Fruit fly (Drosophila melanogaster) whole organism, wandering third instar larva: ENCODE measurements around the gene Dbp73D.
A peak's percentile ranks its signal among the peaks of the same experiment; 100 is the strongest.

Experiments
- Abd-B ChIP-seq: fragments of >200 bp; optimal IDR thresholded peaks from 2 replicates; lab custom pipeline; 2017; ENCODE audit warnings: missing biosample characterization, missing genetic modification characterization
- CG32264 ChIP-seq: fragments of 200-800 bp; sonication (Bioruptor generic); optimal IDR thresholded peaks from 2 replicates; lab custom pipeline; 2016; ENCODE audit warnings: missing biosample characterization, missing genetic modification characterization
- CG9705 ChIP-seq: fragments of 200-800 bp; sonication (Bioruptor generic); optimal IDR thresholded peaks from 2 replicates; lab custom pipeline; 2018; ENCODE audit warnings: missing biosample characterization, mild to moderate bottlenecking, missing genetic modification characterization
- CrebA ChIP-seq: fragments of 200-800 bp; sonication (Bioruptor generic); optimal IDR thresholded peaks from 2 replicates; lab custom pipeline; 2016; ENCODE audit warnings: missing biosample characterization, mild to moderate bottlenecking, missing genetic modification characterization, borderline replicate concordance
- GATAd ChIP-seq: sonication (Bioruptor generic); optimal IDR thresholded peaks from 2 replicates; lab custom pipeline; 2016; ENCODE audit warnings: missing biosample characterization, missing genetic modification characterization
- HLH106 ChIP-seq: fragments of 200-800 bp; optimal IDR thresholded peaks from 3 replicates; lab custom pipeline; 2019; ENCODE audit warnings: missing biosample characterization, mild to moderate bottlenecking, missing genetic modification characterization, moderate library complexity
- Hnf4 ChIP-seq: fragments of 200-800 bp; sonication (Bioruptor generic); optimal IDR thresholded peaks from 2 replicates; lab custom pipeline; 2016; ENCODE audit warnings: missing biosample characterization, mild to moderate bottlenecking, missing genetic modification characterization
- Hr83 ChIP-seq: fragments of 200-300 bp; sonication (Bioruptor generic); optimal IDR thresholded peaks from 2 replicates; lab custom pipeline; 2016; ENCODE audit warnings: missing biosample characterization, mild to moderate bottlenecking, missing genetic modification characterization, moderate library complexity; ENCODE audit not compliant: poor library complexity, severe bottlenecking
- Jra ChIP-seq: sonication (Bioruptor generic); optimal IDR thresholded peaks from 2 replicates; lab custom pipeline; 2016; ENCODE audit warnings: missing biosample characterization, missing genetic modification characterization
- Mio ChIP-seq: sonication (Bioruptor generic); optimal IDR thresholded peaks from 2 replicates; lab custom pipeline; 2016; ENCODE audit warnings: missing biosample characterization, missing genetic modification characterization
- Myc ChIP-seq: fragments of >200 bp; optimal IDR thresholded peaks from 2 replicates; lab custom pipeline; 2017
- N ChIP-seq: fragments of >200 bp; optimal IDR thresholded peaks from 2 replicates; lab custom pipeline; 2018; ENCODE audit warnings: missing biosample characterization, missing external identifiers, missing genetic modification characterization
- OdsH ChIP-seq: fragments of 200-800 bp; sonication (Bioruptor generic); optimal IDR thresholded peaks from 2 replicates; lab custom pipeline; 2016; ENCODE audit warnings: missing biosample characterization, mild to moderate bottlenecking, missing genetic modification characterization
- Rel ChIP-seq, 2 experiments: fragments of 200-800 bp; sonication (Bioruptor generic) in 1 of 2; optimal IDR thresholded peaks; 2 replicates in 1 of 2; 3 replicates in 1 of 2; lab custom pipeline; 2016 to 2019; ENCODE audit warnings: mild to moderate bottlenecking in 2 of 2, missing biosample characterization in 2 of 2, missing genetic modification characterization in 2 of 2, moderate library complexity in 1 of 2
- Sp1 ChIP-seq: fragments of 200-800 bp; sonication (Bioruptor generic); optimal IDR thresholded peaks from 3 replicates; lab custom pipeline; 2019; ENCODE audit warnings: missing biosample characterization, mild to moderate bottlenecking, missing genetic modification characterization, moderate library complexity
- Vsx2 ChIP-seq: fragments of 200-300, 225-300 bp; sonication (Bioruptor generic); optimal IDR thresholded peaks from 2 replicates; lab custom pipeline; 2018; ENCODE audit warnings: missing biosample characterization, missing genetic modification characterization; ENCODE audit not compliant: partially characterized antibody
- br ChIP-seq: fragments of 200-800 bp; sonication (Bioruptor generic); optimal IDR thresholded peaks from 2 replicates; lab custom pipeline; 2016; ENCODE audit warnings: missing biosample characterization, missing genetic modification characterization
- brk ChIP-seq: fragments of 200-800 bp; sonication (Bioruptor generic); optimal IDR thresholded peaks from 2 replicates; lab custom pipeline; 2016; ENCODE audit warnings: missing biosample characterization, mild to moderate bottlenecking, missing genetic modification characterization
- dl ChIP-seq, 2 experiments: fragments of 175-275, 200-275 bp in 1 of 2; fragments of 200-275 bp in 1 of 2; sonication (Bioruptor generic); optimal IDR thresholded peaks; lab custom pipeline; 2018; ENCODE audit warnings: mild to moderate bottlenecking in 2 of 2, missing biosample characterization in 2 of 2, missing genetic modification characterization in 2 of 2, moderate library complexity in 2 of 2; ENCODE audit not compliant: partially characterized antibody in 2 of 2, insufficient read depth in 1 of 2
- dmrt93B ChIP-seq: fragments of 200-800 bp; sonication (Bioruptor generic); optimal IDR thresholded peaks from 2 replicates; lab custom pipeline; 2018; ENCODE audit warnings: missing biosample characterization, mild to moderate bottlenecking, missing genetic modification characterization
- ey ChIP-seq: fragments of 200-800 bp; sonication (Bioruptor generic); optimal IDR thresholded peaks from 2 replicates; lab custom pipeline; 2016; ENCODE audit warnings: missing biosample characterization, missing genetic modification characterization
- fru ChIP-seq: fragments of 200-800 bp; sonication (Bioruptor generic); optimal IDR thresholded peaks from 3 replicates; lab custom pipeline; 2016; ENCODE audit warnings: missing biosample characterization, mild to moderate bottlenecking, missing genetic modification characterization
- h ChIP-seq: fragments of 200-800 bp; sonication (Bioruptor generic); optimal IDR thresholded peaks from 3 replicates; lab custom pipeline; 2016; ENCODE audit warnings: missing biosample characterization, mild to moderate bottlenecking, missing genetic modification characterization
- lola ChIP-seq: fragments of >200 bp; optimal IDR thresholded peaks from 2 replicates; lab custom pipeline; 2017; ENCODE audit warnings: missing biosample characterization, missing genetic modification characterization
- pan ChIP-seq: fragments of >200 bp; optimal IDR thresholded peaks from 2 replicates; lab custom pipeline; 2017
- psq ChIP-seq: fragments of 200-800 bp; sonication (Bioruptor generic); optimal IDR thresholded peaks from 3 replicates; lab custom pipeline; 2017; ENCODE audit warnings: missing biosample characterization, mild to moderate bottlenecking, missing genetic modification characterization, moderate library complexity
- rgr ChIP-seq: fragments of 200-800 bp; sonication (Bioruptor generic); optimal IDR thresholded peaks from 3 replicates; lab custom pipeline; 2016; ENCODE audit warnings: missing biosample characterization, mild to moderate bottlenecking, missing genetic modification characterization
- sage ChIP-seq: fragments of 200-800 bp; sonication (Bioruptor generic); optimal IDR thresholded peaks from 2 replicates; lab custom pipeline; 2016; ENCODE audit warnings: missing biosample characterization, mild to moderate bottlenecking, missing genetic modification characterization
- sv ChIP-seq: fragments of 200-800 bp; sonication (Bioruptor generic); optimal IDR thresholded peaks from 3 replicates; lab custom pipeline; 2016; ENCODE audit warnings: missing biosample characterization, missing genetic modification characterization
- usp ChIP-seq: fragments of >200 bp; optimal IDR thresholded peaks from 2 replicates; lab custom pipeline; 2017; ENCODE audit warnings: missing biosample characterization, missing genetic modification characterization

Gene Dbp73D

DNA sequence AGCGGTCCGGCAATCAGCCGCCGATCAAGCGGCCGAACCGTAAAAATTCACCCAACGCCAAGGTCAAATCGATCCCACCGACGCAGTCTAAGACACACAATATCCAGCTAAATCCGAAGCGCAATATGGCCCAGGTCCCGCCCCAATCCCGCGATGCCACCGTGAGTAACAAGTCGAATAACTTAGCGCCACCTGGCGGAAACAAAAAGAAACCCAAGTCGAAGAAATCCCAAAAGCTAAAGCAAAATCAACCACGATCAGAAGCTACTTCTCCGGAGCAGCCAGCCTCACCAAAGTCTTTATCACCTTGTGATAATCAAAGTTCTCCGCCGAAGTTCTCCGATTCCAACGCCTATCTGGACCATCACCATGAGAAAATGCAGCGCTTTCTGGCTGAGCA is 25.0 kb downstream of the Dbp73D start:
- TF ChIP-seq brk (no peak), GATAd (GFP tag; lab: Kevin White, UChicago) (no peak), Sp1 (no peak), usp (GFP tag; lab: Kevin White, UChicago) (no peak), Hnf4 (no peak), Hr83 (GFP tag; lab: Kevin White, UChicago) (no peak), Mio (GFP tag; lab: Kevin White, UChicago) (no peak), Myc (lab: Kevin White, UChicago) (no peak)

DNA sequence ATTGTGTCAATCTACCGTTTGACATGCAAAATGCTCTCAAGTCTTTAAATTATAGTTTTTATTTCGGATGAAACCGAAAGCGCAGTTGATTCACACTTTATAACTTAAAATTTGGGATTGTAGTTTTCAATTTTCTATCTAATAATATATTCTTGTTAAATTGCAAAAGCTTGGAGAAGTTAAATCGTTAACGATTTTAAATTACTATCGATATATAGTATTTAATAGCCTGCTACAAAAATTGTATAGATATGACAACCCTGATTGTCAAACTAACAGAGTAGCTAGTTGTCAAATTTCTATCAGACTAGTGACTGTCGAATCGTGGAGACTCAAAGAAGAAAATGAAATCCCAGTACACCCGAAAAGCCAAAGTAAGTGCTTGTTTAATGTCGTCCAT is 25.9 kb downstream of the Dbp73D start, which contains the start of gene CG9692:
TSS of gene CG9692 (plus strand) at position 301 of the 400 bp plus-strand sequence.
- TF ChIP-seq brk (no peak), Abd-B (GFP tag; lab: Kevin White, UChicago) (no peak), h (GFP tag; lab: Kevin White, UChicago) (no peak), CG32264 (GFP tag; lab: Kevin White, UChicago) (no peak), Myc (lab: Kevin White, UChicago) (no peak), Hnf4 (no peak), OdsH (no peak), dmrt93B (no peak), GATAd (GFP tag; lab: Kevin White, UChicago) (no peak), N (GFP tag; lab: Kevin White, UChicago) (no peak), usp (GFP tag; lab: Kevin White, UChicago) (no peak), dl (GFP tag; optimal IDR thresholded peaks at IDR 0.05; lab: Kevin White, UChicago; ENCODE audit: insufficient read depth in 1 of 2, partially characterized antibody in 2 of 2) (no peak), fru (no peak), rgr (GFP tag; lab: Kevin White, UChicago) (no peak), Jra (GFP tag; lab: Kevin White, UChicago) (no peak)

DNA sequence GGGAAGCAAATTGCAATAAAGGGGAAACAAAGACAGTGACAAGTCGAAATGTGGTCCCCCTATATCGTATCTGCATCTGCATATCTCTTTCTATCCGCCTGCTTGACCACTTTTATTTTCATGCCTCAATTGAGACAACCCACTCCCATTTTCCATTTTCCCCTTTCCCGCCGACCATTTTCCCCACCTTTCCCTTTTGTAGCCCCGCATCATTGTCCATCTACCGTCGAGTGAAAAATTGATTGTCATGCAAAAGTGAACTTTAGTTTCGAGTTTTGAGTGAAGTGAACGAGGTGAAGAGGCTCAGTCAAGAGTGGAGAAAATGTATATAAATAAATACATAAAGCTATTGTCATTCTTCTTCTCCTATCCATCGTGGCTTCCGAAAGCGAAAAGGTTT is 26.4 kb downstream of the Dbp73D start:
- no peak for TF ChIP-seq Myc (lab: Kevin White, UChicago)
- no peak for TF ChIP-seq Hnf4
- no peak for TF ChIP-seq CrebA (GFP tag; lab: Kevin White, UChicago)
- TF ChIP-seq Vsx2 = no peak
- no peak for TF ChIP-seq br (GFP tag; lab: Kevin White, UChicago)
- TF ChIP-seq lola (GFP tag; lab: Kevin White, UChicago) = no peak
- no peak for TF ChIP-seq Abd-B (GFP tag; lab: Kevin White, UChicago)
- TF ChIP-seq GATAd (GFP tag; lab: Kevin White, UChicago) = no peak
- no peak for TF ChIP-seq Hr83 (GFP tag; lab: Kevin White, UChicago)
- no peak for TF ChIP-seq usp (GFP tag; lab: Kevin White, UChicago)
- no peak for TF ChIP-seq sv
- TF ChIP-seq Rel (GFP tag; optimal IDR thresholded peaks at IDR 0.05; lab: Kevin White, UChicago) = no peak
- no peak for TF ChIP-seq Rel (tag; optimal IDR thresholded peaks at IDR 0.05; lab: Kevin White, UChicago)
- no peak for TF ChIP-seq N (GFP tag; lab: Kevin White, UChicago)

DNA sequence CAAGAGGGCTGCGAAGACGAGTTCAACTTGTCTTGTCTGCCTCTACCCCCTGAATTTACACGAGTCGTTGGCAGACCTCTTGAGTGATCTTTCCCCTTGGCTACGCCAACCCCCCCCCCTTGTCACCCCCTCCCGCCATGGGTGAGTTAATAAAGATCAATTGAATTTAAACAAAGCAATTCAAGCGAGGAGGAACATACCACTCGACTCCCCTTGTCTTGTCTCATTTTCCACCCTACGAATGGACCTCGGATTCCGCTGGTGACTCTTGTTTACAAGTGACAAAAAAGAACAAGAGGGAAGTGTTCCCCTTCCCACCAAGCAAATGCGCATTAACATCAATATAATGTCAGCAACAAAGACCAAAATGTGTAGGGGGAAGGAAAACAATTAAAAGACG is 27.8 kb downstream of the Dbp73D start:
- no peak for TF ChIP-seq h (GFP tag; lab: Kevin White, UChicago)
- no peak for TF ChIP-seq pan (lab: Kevin White, UChicago)
- TF ChIP-seq brk = no peak
- TF ChIP-seq HLH106 = no peak

DNA sequence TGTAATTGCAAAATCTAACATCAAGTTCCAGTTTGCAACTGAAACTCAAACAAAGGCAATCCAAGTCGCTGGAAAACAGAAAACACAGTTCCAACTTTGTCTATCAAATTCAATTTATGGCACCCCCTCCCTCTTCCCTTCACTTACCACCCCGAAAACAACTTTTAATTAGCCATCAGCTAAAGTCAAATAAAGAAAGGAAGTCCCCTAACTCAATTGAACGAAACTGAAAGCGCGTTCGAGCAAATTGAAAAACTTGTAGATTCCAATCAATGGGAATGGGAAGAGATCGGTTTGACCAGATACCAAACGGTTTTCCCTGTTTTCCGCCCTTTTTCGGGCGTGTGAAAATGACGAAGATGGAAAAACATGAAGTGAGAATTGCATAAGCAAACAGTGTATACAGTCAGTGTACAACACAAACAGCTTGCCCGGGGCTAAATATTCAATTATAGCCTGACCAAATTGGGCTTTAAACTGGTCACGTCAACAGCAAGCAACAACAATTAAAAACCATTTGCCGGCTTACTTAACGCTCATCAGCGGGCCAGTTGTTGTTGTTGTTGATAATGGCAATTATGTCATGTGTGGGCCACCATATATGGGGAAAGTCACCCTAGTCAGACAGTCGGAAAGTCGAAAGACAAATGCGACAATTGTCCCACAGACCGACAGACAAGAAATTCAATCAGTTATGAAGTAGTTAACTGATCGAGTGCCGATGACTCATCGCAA is 31.2 kb downstream of the Dbp73D start:
- TF ChIP-seq CrebA (GFP tag; lab: Kevin White, UChicago) = no peak
- no peak for TF ChIP-seq Rel (GFP tag; optimal IDR thresholded peaks at IDR 0.05; lab: Kevin White, UChicago)
- TF ChIP-seq Rel (tag; optimal IDR thresholded peaks at IDR 0.05; lab: Kevin White, UChicago) = peak; percentile 72
- no peak for TF ChIP-seq CG9705 (GFP tag; lab: Kevin White, UChicago)

DNA sequence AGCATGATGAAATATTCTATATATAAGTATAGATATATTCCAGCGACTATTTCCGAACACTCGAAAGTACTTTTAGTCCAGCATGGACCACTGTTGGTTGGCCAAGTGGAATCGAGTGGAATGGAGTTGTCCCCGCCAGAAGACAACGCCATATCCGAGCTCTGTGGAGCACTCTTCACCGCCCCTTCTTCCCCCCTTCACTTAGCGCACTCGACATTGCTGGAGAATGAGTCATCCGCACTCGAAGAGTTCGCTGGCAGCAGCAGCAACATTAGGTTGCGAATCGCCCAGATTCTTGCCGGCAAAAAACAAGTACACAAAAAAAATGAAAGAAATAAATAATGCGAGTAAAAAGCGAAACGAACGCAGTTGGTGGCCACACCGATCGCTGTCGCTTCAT is 32.5 kb downstream of the Dbp73D start:
- no peak for TF ChIP-seq psq (GFP tag; lab: Kevin White, UChicago)
- TF ChIP-seq Jra (GFP tag; lab: Kevin White, UChicago) = no peak
- TF ChIP-seq Sp1 = no peak
- TF ChIP-seq br (GFP tag; lab: Kevin White, UChicago) = no peak
- no peak for TF ChIP-seq Vsx2
- no peak for TF ChIP-seq OdsH
- no peak for TF ChIP-seq Abd-B (GFP tag; lab: Kevin White, UChicago)
- TF ChIP-seq Hnf4 = no peak
- TF ChIP-seq N (GFP tag; lab: Kevin White, UChicago) = no peak
- TF ChIP-seq CrebA (GFP tag; lab: Kevin White, UChicago) = no peak
- no peak for TF ChIP-seq GATAd (GFP tag; lab: Kevin White, UChicago)
- no peak for TF ChIP-seq Hr83 (GFP tag; lab: Kevin White, UChicago)
- TF ChIP-seq dl (GFP tag; optimal IDR thresholded peaks at IDR 0.05; lab: Kevin White, UChicago; ENCODE audit: insufficient read depth in 1 of 2, partially characterized antibody in 2 of 2) = no peak
- no peak for TF ChIP-seq HLH106
- TF ChIP-seq sage (GFP tag; lab: Kevin White, UChicago) = no peak
- no peak for TF ChIP-seq ey (GFP tag; lab: Kevin White, UChicago)
- TF ChIP-seq Rel (GFP tag; optimal IDR thresholded peaks at IDR 0.05; lab: Kevin White, UChicago) = no peak
- TF ChIP-seq Rel (tag; optimal IDR thresholded peaks at IDR 0.05; lab: Kevin White, UChicago) = no peak
